Fruit fly (Drosophila melanogaster) whole organism, wandering third instar larva: ENCODE data around the gene CG4098.

Experiments
- GATAd ChIP-seq: sonication (Bioruptor generic); optimal IDR thresholded peaks from 2 replicates; lab custom pipeline; 2016; ENCODE audit warnings: missing biosample characterization, missing genetic modification characterization
- Hr78 ChIP-seq: fragments of >200 bp; optimal IDR thresholded peaks from 2 replicates; lab custom pipeline; 2017; ENCODE audit warnings: missing biosample characterization, missing genetic modification characterization
- pan ChIP-seq: fragments of >200 bp; optimal IDR thresholded peaks from 2 replicates; lab custom pipeline; 2017

- TF ChIP-seq Hr78 (GFP tag; lab: Kevin White, UChicago) (no peak), GATAd (GFP tag; lab: Kevin White, UChicago) (no peak), pan (lab: Kevin White, UChicago) (no peak)
These were observed 6.4 kb downstream of the CG4098 start, which contains the start of gene Arts for dm6 chr3L:16602736-16603144.
